Fruit fly (Drosophila melanogaster): Measurements from ENCODE around the gene CG11686.

Gene CG11686

DNA sequence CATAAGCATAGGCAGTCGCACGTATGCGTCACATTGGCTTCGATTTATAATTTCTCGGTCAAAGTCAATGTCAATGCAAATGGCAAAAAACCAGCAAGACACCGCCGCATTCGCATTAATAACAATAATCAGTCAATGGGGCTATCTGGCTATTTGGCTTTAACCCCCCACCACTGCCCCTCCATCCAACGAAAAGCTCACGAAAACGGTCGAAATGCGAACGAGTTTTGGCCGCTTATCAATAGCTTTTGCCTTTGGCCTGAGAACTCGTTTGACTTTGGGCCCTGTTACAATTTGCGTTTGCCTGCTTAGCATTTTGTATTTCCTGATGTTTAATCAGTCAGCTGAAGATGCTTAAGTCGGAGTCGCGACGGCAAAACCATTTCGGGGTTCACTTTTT, 13.3 kb downstream of the CG11686 start:
- TF ChIP-seq CG16779 (GFP tag; IDR thresholded peaks at IDR 0.05) (no peak), CG1529 (GFP tag; optimal IDR thresholded peaks at IDR 0.05) (no peak), CG9437 (GFP tag; optimal IDR thresholded peaks at IDR 0.05) (no peak), vvl (GFP tag; IDR thresholded peaks at IDR 0.05) (peak; percentile 72; the same call in 1 of the 2 replicates), gce (GFP tag; IDR thresholded peaks at IDR 0.05) (no peak), Med (GFP tag) (peak; percentile 8), CG16813 (GFP tag; IDR thresholded peaks at IDR 0.05; ENCODE audit: partially characterized antibody) (0 out of 3 replicates have a peak, but pooled peaks have one; percentile 11), CG4730 (GFP tag; IDR thresholded peaks at IDR 0.05) (no peak), Hr78 (GFP tag; optimal IDR thresholded peaks at IDR 0.05) (no peak), crol (GFP tag; IDR thresholded peaks at IDR 0.05) (peak; percentile 52; the same call in 1 of the 2 replicates), nom (GFP tag; optimal IDR thresholded peaks at IDR 0.05) (no peak), sd (tag; optimal IDR thresholded peaks at IDR 0.05) (peak; percentile 63), gsb-n (tag; optimal IDR thresholded peaks at IDR 0.05) (no peak), CG11247 (GFP tag; IDR thresholded peaks at IDR 0.05) (no peak), Eip74EF (GFP tag; optimal IDR thresholded peaks at IDR 0.05) (peak in 1 of 2 experiments; percentile 94), CG12769 (tag; optimal IDR thresholded peaks at IDR 0.05) (peak; percentile 76), CG18599 (GFP tag; optimal IDR thresholded peaks at IDR 0.05) (no peak), CG18476 (GFP tag; optimal IDR thresholded peaks at IDR 0.05) (no peak), ase (GFP tag; IDR thresholded peaks at IDR 0.05) (no peak), Dp (GFP tag; optimal IDR thresholded peaks at IDR 0.05) (no peak), CG34224 (GFP tag; IDR thresholded peaks at IDR 0.05; ENCODE audit: partially characterized antibody) (peak; percentile 45; the same call in 1 of the 3 replicates), ftz-f1 (GFP tag; optimal IDR thresholded peaks at IDR 0.05) (peak; percentile 30), CG13894 (tag; optimal IDR thresholded peaks at IDR 0.05) (peak; percentile 42), Dll (GFP tag; IDR thresholded peaks at IDR 0.05; ENCODE audit: partially characterized antibody) (no peak), Nf-YC (tag; optimal IDR thresholded peaks at IDR 0.05) (no peak), chinmo (GFP tag; IDR thresholded peaks at IDR 0.05; ENCODE audit: partially characterized antibody) (peak; percentile 97), ham (GFP tag; IDR thresholded peaks at IDR 0.05) (no peak), mirr (GFP tag; optimal IDR thresholded peaks at IDR 0.05) (peak; percentile 33), lab (GFP tag; optimal IDR thresholded peaks at IDR 0.05) (peak; percentile 10), oc (tag; optimal IDR thresholded peaks at IDR 0.05) (peak; percentile 57), CG13287 (GFP tag; IDR thresholded peaks at IDR 0.05; ENCODE audit: partially characterized antibody) (peak; percentile 27; the same call in 1 of the 2 replicates), sim (GFP tag; IDR thresholded peaks at IDR 0.05) (no peak), Jarid2 (GFP tag; optimal IDR thresholded peaks at IDR 0.05) (no peak)

dm6 chr3R:13274257-13274796, 14.2 kb downstream of the CG11686 start:
- TF ChIP-seq Eip74EF (GFP tag; optimal IDR thresholded peaks at IDR 0.05) (peak in 1 of 2 experiments; percentile 92), ci (GFP tag; IDR thresholded peaks at IDR 0.05) (no peak), CG34224 (GFP tag; IDR thresholded peaks at IDR 0.05; ENCODE audit: partially characterized antibody) (no peak), sd (tag; optimal IDR thresholded peaks at IDR 0.05) (peak; percentile 44), row (GFP tag; IDR thresholded peaks at IDR 0.05) (peak; percentile 58), CG9932 (GFP tag; IDR thresholded peaks at IDR 0.05) (0 out of 2 replicates have a peak, but pooled peaks have one; percentile 8), lmd (GFP tag; IDR thresholded peaks at IDR 0.05) (peak; percentile 26; the same call in 1 of the 2 replicates), sima (GFP tag; optimal IDR thresholded peaks at IDR 0.05) (no peak), stc (GFP tag; IDR thresholded peaks at IDR 0.05) (no peak), slp2 (GFP tag; optimal IDR thresholded peaks at IDR 0.05) (no peak), Doc3 (GFP tag; IDR thresholded peaks at IDR 0.05; ENCODE audit: partially characterized antibody) (no peak), pros (GFP tag; optimal IDR thresholded peaks at IDR 0.05) (no peak), CG3847 (GFP tag; IDR thresholded peaks at IDR 0.05) (0 out of 2 replicates have a peak, but pooled peaks have one; percentile 5), CG6791 (GFP tag; IDR thresholded peaks at IDR 0.05; ENCODE audit: partially characterized antibody) (no peak), danr (GFP tag; IDR thresholded peaks at IDR 0.05) (no peak), slbo (GFP tag; IDR thresholded peaks at IDR 0.05) (peak; percentile 50), vvl (GFP tag; IDR thresholded peaks at IDR 0.05) (peak; percentile 75), lov (optimal IDR thresholded peaks at IDR 0.05) (no peak), lov (GFP tag; IDR thresholded peaks at IDR 0.05) (no peak), chinmo (GFP tag; IDR thresholded peaks at IDR 0.05; ENCODE audit: partially characterized antibody) (peak; percentile 89), tna (GFP tag; IDR thresholded peaks at IDR 0.05; ENCODE audit: partially characterized antibody) (no peak), Med (GFP tag) (peak; percentile 42)

All from whole organism, embryonic.